Worm (Caenorhabditis elegans) whole organism, L4 larva: ENCODE data around the gene nlp-30.

Experiments used
- D1046.2 ChIP-seq: fragments of 200-800 bp; sonication (Bioruptor generic); IDR thresholded peaks from 2 replicates; pipeline ENCODE4 v1.3.6; 2022; ENCODE audit warnings: missing genetic modification characterization, missing compliant biosample characterization
- F26F4.8 ChIP-seq: fragments of 200-800 bp; sonication (Bioruptor generic); conservative IDR thresholded peaks from 2 replicates; pipeline ENCODE4 v1.3.6; 2022; ENCODE audit warnings: missing genetic modification characterization, missing compliant biosample characterization
- T20F7.1 ChIP-seq: fragments of 200-800 bp; sonication (Bioruptor generic); optimal IDR thresholded peaks from 2 replicates; lab custom pipeline; 2018; ENCODE audit warnings: mild to moderate bottlenecking, missing genetic modification characterization, missing compliant biosample characterization
- T26A8.4 ChIP-seq: fragments of 200-800 bp; sonication (Bioruptor generic); IDR thresholded peaks from 2 replicates; pipeline ENCODE4 v1.3.6; 2022; ENCODE audit warnings: missing genetic modification characterization, missing compliant biosample characterization
- Y75B8A.6 ChIP-seq: fragments of 200-800 bp; sonication (Bioruptor generic); IDR thresholded peaks from 2 replicates; pipeline ENCODE4 v1.3.6; 2022; ENCODE audit warnings: missing genetic modification reagents, missing genetic modification characterization, missing compliant biosample characterization
- ZK337.2 ChIP-seq: fragments of 200-800 bp; sonication (Bioruptor generic); IDR thresholded peaks from 2 replicates; pipeline ENCODE4 v1.3.6; 2022; ENCODE audit warnings: missing genetic modification reagents, missing genetic modification characterization, missing compliant biosample characterization
- ZK546.5 ChIP-seq, 2 experiments: sonication (generic microtip); optimal IDR thresholded peaks; 2 replicates each; lab custom pipeline; 2017; ENCODE audit warnings: missing biosample characterization in 2 of 2, missing genetic modification characterization in 2 of 2
- aha-1 ChIP-seq: fragments of 150-350 bp; peaks from one replicate; lab custom pipeline; 2014; ENCODE audit warnings: missing biosample characterization, missing genetic modification characterization
- ceh-28 ChIP-seq: fragments of 150-350 bp; optimal IDR thresholded peaks from 2 replicates; lab custom pipeline; 2014; ENCODE audit warnings: missing biosample characterization, missing genetic modification reagents, missing genetic modification characterization
- daf-16 ChIP-seq, 3 experiments: sonication (generic microtip); optimal IDR thresholded peaks; 2 replicates each; lab custom pipeline; 2016 to 2017; ENCODE audit warnings: missing genetic modification characterization in 3 of 3, missing genetic modification reagents in 3 of 3, mild to moderate bottlenecking in 2 of 3, missing compliant biosample characterization in 2 of 3, missing biosample characterization in 1 of 3, moderate library complexity in 1 of 3
- dmd-8 ChIP-seq: fragments of 200-800 bp; sonication (Bioruptor generic); IDR thresholded peaks from 2 replicates; pipeline ENCODE4 v1.3.6; 2022; ENCODE audit warnings: missing genetic modification characterization, missing compliant biosample characterization
- dve-1 ChIP-seq: sonication (generic microtip); optimal IDR thresholded peaks from 2 replicates; lab custom pipeline; 2017; ENCODE audit warnings: antibody characterized with exemption, mild to moderate bottlenecking, missing genetic modification characterization, missing compliant biosample characterization; ENCODE audit not compliant: insufficient read depth
- egl-43 ChIP-seq: fragments of 200-800 bp; sonication (Bioruptor generic); IDR thresholded peaks from 2 replicates; pipeline ENCODE4 v1.3.6; 2022; ENCODE audit warnings: missing genetic modification reagents, missing genetic modification characterization, missing compliant biosample characterization
- hmg-1.1 ChIP-seq: fragments of 200-800 bp; sonication (Bioruptor generic); IDR thresholded peaks from 2 replicates; pipeline ENCODE4 v1.3.6; 2022; ENCODE audit warnings: missing genetic modification reagents, missing genetic modification characterization, missing compliant biosample characterization
- jun-1 ChIP-seq: fragments of 150-350 bp; optimal IDR thresholded peaks from 2 replicates; lab custom pipeline; 2014; ENCODE audit warnings: missing biosample characterization, missing genetic modification reagents, missing genetic modification characterization
- lin-29 ChIP-seq: fragments of 200-800 bp; sonication (Bioruptor generic); IDR thresholded peaks from 2 replicates; pipeline ENCODE4 v1.3.6; 2022; ENCODE audit warnings: missing genetic modification reagents, missing genetic modification characterization, missing compliant biosample characterization
- lir-3 ChIP-seq: sonication (generic microtip); optimal IDR thresholded peaks from 2 replicates; lab custom pipeline; 2016; ENCODE audit warnings: mild to moderate bottlenecking, missing genetic modification characterization, missing compliant biosample characterization
- mep-1 ChIP-seq: fragments of 150-350 bp; sonication (generic microtip); optimal IDR thresholded peaks from 3 replicates; lab custom pipeline; 2014; ENCODE audit warnings: missing biosample characterization, missing genetic modification characterization
- nhr-11 ChIP-seq: fragments of 150-350 bp; optimal IDR thresholded peaks from 2 replicates; lab custom pipeline; 2014; ENCODE audit warnings: missing biosample characterization, missing genetic modification characterization
- nhr-111 ChIP-seq: fragments of 200-800 bp; sonication (Bioruptor generic); optimal IDR thresholded peaks from 2 replicates; lab custom pipeline; 2018; ENCODE audit warnings: mild to moderate bottlenecking, missing genetic modification characterization, missing compliant biosample characterization
- nhr-28 ChIP-seq: fragments of 150-350 bp; optimal IDR thresholded peaks from 2 replicates; lab custom pipeline; 2014; ENCODE audit warnings: missing biosample characterization, missing genetic modification characterization
- nhr-41 ChIP-seq: fragments of 200-800 bp; sonication (Bioruptor generic); IDR thresholded peaks from 2 replicates; pipeline ENCODE4 v1.3.6; 2022; ENCODE audit warnings: missing genetic modification reagents, missing genetic modification characterization, missing compliant biosample characterization
- nhr-42 ChIP-seq: fragments of 200-800 bp; sonication (Bioruptor generic); IDR thresholded peaks from 2 replicates; pipeline ENCODE4 v1.3.6; 2022; ENCODE audit warnings: missing genetic modification characterization, missing compliant biosample characterization
- nhr-6 ChIP-seq: fragments of 150-350 bp; optimal IDR thresholded peaks from 2 replicates; lab custom pipeline; 2014; ENCODE audit warnings: missing biosample characterization, missing genetic modification characterization
- nhr-76 ChIP-seq: fragments of 150-350 bp; optimal IDR thresholded peaks from 2 replicates; lab custom pipeline; 2014; ENCODE audit warnings: missing biosample characterization, missing genetic modification characterization
- php-3 ChIP-seq: fragments of 200-800 bp; sonication (Bioruptor generic); IDR thresholded peaks from 2 replicates; pipeline ENCODE4 v1.3.6; 2022; ENCODE audit warnings: missing genetic modification reagents, missing genetic modification characterization, missing compliant biosample characterization
- unc-130 ChIP-seq: sonication (generic microtip); optimal IDR thresholded peaks from 2 replicates; lab custom pipeline; 2016; ENCODE audit warnings: missing genetic modification reagents, missing genetic modification characterization, missing compliant biosample characterization
- unc-62 ChIP-seq, 3 experiments: fragments of 150-350 bp in 1 of 3; sonication (generic microtip); optimal IDR thresholded peaks in 2 of 3; peaks in 1 of 3; 1 replicate in 1 of 3; 2 replicates in 2 of 3; lab custom pipeline; 2014 to 2017; ENCODE audit warnings: missing biosample characterization in 3 of 3, missing genetic modification characterization in 3 of 3, missing genetic modification reagents in 3 of 3, missing genotype in 1 of 3
- ztf-7 ChIP-seq: fragments of 150-350 bp; optimal IDR thresholded peaks from 2 replicates; lab custom pipeline; 2014; ENCODE audit warnings: missing biosample characterization, missing genetic modification characterization

The nlp-30 gene

DNA sequence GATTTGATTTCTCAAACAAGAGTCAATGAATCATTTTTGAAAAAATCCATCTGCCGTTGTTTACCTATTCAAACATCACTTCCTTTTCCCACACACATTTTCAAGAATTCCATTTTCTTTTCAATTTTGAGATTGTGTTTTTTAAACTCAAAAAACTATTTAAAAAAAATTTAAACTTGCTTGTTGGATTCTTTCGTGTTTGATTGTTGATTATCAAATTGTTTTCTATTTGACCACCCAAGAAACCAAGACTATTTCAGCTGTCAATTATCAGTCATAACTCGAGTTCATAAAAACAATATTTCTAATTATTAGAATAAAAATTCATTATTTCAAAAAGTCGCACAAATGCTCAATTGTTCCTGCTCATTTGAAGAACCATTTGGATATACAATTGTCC, 23.4 kb downstream of the nlp-30 start, which contains the start of gene srh-8:
Gene srh-8, plus strand, starts transcription at position 301 of the 400 bp plus-strand sequence.
- TF ChIP-seq nhr-41 (GFP tag; lab: Robert Waterston, UW) (no peak), aha-1 (tag; lab: Kevin White, UChicago) (peak; percentile 25)

DNA sequence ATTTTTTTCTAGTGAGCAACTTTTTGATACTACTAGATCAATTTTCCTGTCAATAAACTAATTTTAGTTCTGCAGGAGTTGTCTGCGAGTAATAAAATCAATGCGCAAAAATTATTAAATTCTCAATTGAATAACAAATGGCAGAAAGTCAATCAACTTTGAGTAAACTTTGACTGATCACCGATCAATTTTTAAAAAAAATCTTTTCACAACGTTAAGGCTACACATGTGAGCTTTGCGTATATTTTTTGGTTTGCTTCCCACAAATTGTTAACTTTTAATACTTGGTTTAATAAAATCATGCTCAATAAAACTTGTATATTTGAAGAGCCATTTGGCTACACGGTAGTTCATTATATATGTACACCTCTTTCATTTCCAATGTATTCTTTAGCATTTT, 26.1 kb downstream of the nlp-30 start, which contains the start of gene srh-7:
Gene srh-7, plus strand, starts transcription at position 301 of the 400 bp plus-strand sequence.
- TF ChIP-seq php-3 (no peak), T26A8.4 (GFP tag; lab: Robert Waterston, UW) (no peak)

DNA sequence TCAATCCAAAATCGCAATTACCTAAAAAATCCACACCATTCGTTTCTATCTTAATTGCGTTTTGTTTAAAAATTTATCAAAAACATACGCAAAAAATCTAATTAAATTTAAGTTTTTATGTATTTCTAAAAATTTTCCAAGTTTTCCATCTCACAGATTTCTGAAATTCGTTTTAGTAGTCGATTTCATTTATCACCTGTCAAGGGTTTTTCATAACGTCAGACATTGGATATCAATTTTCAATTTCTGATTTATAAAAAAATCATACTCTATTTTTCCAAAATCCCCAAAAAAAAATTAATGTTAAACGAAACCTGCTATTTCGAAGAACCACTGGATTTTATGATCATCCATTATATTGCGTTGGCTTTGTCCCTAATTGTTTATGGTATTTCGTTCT, 28.4 kb downstream of the nlp-30 start, which contains the start of gene srh-4:
Gene srh-4, plus strand, starts transcription at position 301 of the 400 bp plus-strand sequence.
- peak; percentile 3 for TF ChIP-seq aha-1 (tag; lab: Kevin White, UChicago)
- no peak for TF ChIP-seq T20F7.1
- TF ChIP-seq, all 104 proteins: peak for 1

DNA sequence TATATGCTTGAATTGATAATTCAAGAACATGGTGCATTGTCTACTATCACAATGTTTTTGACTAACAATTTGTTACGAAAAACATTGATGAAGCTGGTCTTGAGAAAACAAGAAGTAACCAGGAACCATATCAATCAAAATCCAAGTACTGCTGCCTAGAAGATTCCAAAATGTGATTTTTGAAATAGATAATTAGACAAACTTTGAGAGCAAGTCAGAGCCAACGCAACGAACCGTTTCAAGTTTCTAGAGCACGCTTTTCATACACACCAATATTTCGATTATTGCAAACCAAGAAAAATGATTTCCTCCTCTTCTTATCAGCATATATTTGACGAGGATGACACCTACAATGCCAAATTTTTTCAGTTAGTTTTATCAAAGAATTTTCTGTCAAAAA, 35.0 kb downstream of the nlp-30 start, which contains the start of gene srw-89:
Gene srw-89, plus strand, starts transcription at position 301 of the 400 bp plus-strand sequence.
- TF ChIP-seq dve-1 (tag; lab: Kevin White, UChicago) (no peak), nhr-11 (tag; lab: Kevin White, UChicago) (no peak), dmd-8 (no peak), lir-3 (no peak), mep-1 (tag; lab: Kevin White, UChicago) (no peak), unc-62 (GFP tag; optimal IDR thresholded peaks at IDR 0.05 in 1 of 2; lab: Kevin White, UChicago) (no peak), unc-62 (tag; optimal IDR thresholded peaks at IDR 0.05; lab: Kevin White, UChicago) (no peak), nhr-28 (tag; lab: Kevin White, UChicago) (no peak), ztf-7 (no peak), nhr-111 (no peak), ZK546.5 (tag; optimal IDR thresholded peaks at IDR 0.05; lab: Kevin White, UChicago) (no peak), nhr-42 (no peak), nhr-76 (no peak), T26A8.4 (GFP tag; lab: Robert Waterston, UW) (no peak), lin-29 (no peak), nhr-41 (GFP tag; lab: Robert Waterston, UW) (no peak), F26F4.8 (GFP tag; lab: Robert Waterston, UW) (no peak), unc-130 (GFP tag; lab: Kevin White, UChicago) (no peak), D1046.2 (no peak)

DNA sequence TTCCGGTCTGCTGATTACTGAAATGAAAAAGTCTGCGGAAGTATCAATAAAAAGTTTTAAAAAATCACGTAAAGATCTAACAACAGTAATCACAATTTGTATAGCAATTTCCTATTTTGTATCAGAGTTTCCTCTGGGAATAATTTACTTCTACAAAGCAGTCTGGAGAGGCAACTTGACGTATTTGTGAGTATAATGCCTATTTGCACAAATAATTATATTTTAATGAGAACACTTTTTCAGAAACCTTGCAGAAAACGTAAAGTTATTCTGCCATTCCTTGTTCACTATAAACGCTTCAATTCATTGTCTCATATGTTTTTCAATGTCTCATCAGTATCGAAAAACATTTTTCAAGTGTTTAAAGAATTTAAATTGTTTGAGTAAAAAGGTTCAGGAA, 36.8 kb downstream of the nlp-30 start:
- TF ChIP-seq daf-16 (GFP tag; optimal IDR thresholded peaks at IDR 0.05; lab: Kevin White, UChicago) (no peak), daf-16 (tag; optimal IDR thresholded peaks at IDR 0.05; lab: Kevin White, UChicago) (no peak), unc-62 (GFP tag; optimal IDR thresholded peaks at IDR 0.05 in 1 of 2; lab: Kevin White, UChicago) (peak in 1 of 2 experiments; percentile 80), unc-62 (tag; optimal IDR thresholded peaks at IDR 0.05; lab: Kevin White, UChicago) (no peak)
- TF ChIP-seq, all 104 proteins: peak for 1

DNA sequence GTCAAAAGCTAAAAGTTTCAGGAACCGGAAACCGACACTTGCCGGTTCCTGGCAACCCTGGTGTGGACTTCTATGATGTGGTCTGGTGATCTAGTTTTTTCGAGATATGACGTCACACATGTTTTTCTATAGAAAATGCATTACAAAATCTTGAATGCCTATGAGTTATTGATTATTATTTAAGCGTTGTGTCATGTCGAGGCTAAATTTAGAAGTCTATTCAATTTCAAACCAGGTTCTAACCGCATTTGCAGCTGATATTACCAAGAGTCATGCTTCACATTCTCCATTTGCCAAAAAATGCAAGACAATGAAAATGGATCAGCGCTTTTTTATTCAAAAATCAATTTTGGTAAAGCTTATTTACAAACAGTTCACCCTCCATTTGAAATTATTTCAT, 37.4 kb downstream of the nlp-30 start, which contains the start of gene K09D9.3:
Gene K09D9.3, plus strand, starts transcription at position 301 of the 400 bp plus-strand sequence.
- no peak for TF ChIP-seq daf-16 (GFP tag; optimal IDR thresholded peaks at IDR 0.05; lab: Kevin White, UChicago)
- TF ChIP-seq daf-16 (tag; optimal IDR thresholded peaks at IDR 0.05; lab: Kevin White, UChicago) = no peak
- no peak for TF ChIP-seq hmg-1.1 (GFP tag; lab: Robert Waterston, UW)
- TF ChIP-seq Y75B8A.6 (GFP tag; lab: Robert Waterston, UW) = no peak
- TF ChIP-seq jun-1 (tag; lab: Kevin White, UChicago) = no peak
- no peak for TF ChIP-seq nhr-6 (tag; lab: Kevin White, UChicago)
- TF ChIP-seq ZK337.2 (GFP tag; lab: Robert Waterston, UW) = no peak
- no peak for TF ChIP-seq ztf-7
- no peak for TF ChIP-seq dmd-8
- no peak for TF ChIP-seq ceh-28
- TF ChIP-seq egl-43 (GFP tag; lab: Robert Waterston, UW) = no peak
